Fruit fly (Drosophila melanogaster) whole organism, embryonic: ENCODE data around the gene sad.
A peak's percentile ranks its signal among the peaks of the same experiment; 100 is the strongest.

ENCODE experiments used
- Antp ChIP-seq: fragments of 200-800 bp; sonication (Bioruptor generic); optimal IDR thresholded peaks from 3 replicates; lab custom pipeline; 2016; ENCODE audit warnings: missing biosample characterization, missing genetic modification characterization
- Atf-2 ChIP-seq: fragments of 200-800 bp; sonication (Bioruptor generic); optimal IDR thresholded peaks from 2 replicates; lab custom pipeline; 2016; ENCODE audit warnings: missing biosample characterization, missing genetic modification characterization
- Bgb ChIP-seq: fragments of 200-800 bp; sonication (Bioruptor generic); IDR thresholded peaks from 2 replicates; pipeline ENCODE4 v1.3.6; 2022; ENCODE audit warnings: missing biosample characterization, missing genetic modification characterization; ENCODE audit not compliant: partially characterized antibody
- Bteb2 ChIP-seq: fragments of 200-800 bp; sonication (Bioruptor generic); optimal IDR thresholded peaks from 2 replicates; lab custom pipeline; 2016; ENCODE audit warnings: missing biosample characterization, missing genetic modification characterization
- CG10267 ChIP-seq: fragments of 200-800 bp; sonication (Bioruptor generic); optimal IDR thresholded peaks from 2 replicates; lab custom pipeline; 2018; ENCODE audit warnings: missing biosample characterization, mild to moderate bottlenecking, missing genetic modification characterization, moderate library complexity
- CG10565 ChIP-seq: fragments of 200-800 bp; sonication (Bioruptor generic); optimal IDR thresholded peaks from 3 replicates; lab custom pipeline; 2016; ENCODE audit warnings: missing biosample characterization, mild to moderate bottlenecking, missing genetic modification characterization
- CG11085 ChIP-seq: fragments of 200-800 bp; sonication (Bioruptor generic); IDR thresholded peaks from 2 replicates; pipeline ENCODE4 v1.3.6; 2022; ENCODE audit warnings: missing biosample characterization, missing genetic modification characterization
- CG11398 ChIP-seq: fragments of 200-800 bp; sonication (Bioruptor generic); optimal IDR thresholded peaks from 2 replicates; lab custom pipeline; 2016; ENCODE audit warnings: missing biosample characterization, missing genetic modification characterization
- CG11695 ChIP-seq: fragments of 200-800 bp; sonication (Bioruptor generic); IDR thresholded peaks from 3 replicates; pipeline ENCODE4 v1.3.6; 2022; ENCODE audit warnings: missing biosample characterization, missing genetic modification characterization
- CG11723 ChIP-seq: fragments of 200-800 bp; sonication (Bioruptor generic); optimal IDR thresholded peaks from 2 replicates; lab custom pipeline; 2017; ENCODE audit warnings: missing biosample characterization, mild to moderate bottlenecking, missing genetic modification characterization
- CG12104 ChIP-seq: fragments of 200-800 bp; sonication (Bioruptor generic); optimal IDR thresholded peaks from 3 replicates; lab custom pipeline; 2016; ENCODE audit warnings: missing biosample characterization, missing genetic modification characterization
- CG14050 ChIP-seq: fragments of 200-800 bp; sonication (Bioruptor generic); IDR thresholded peaks from 3 replicates; pipeline ENCODE4 v1.3.6; 2022; ENCODE audit warnings: missing biosample characterization, missing genetic modification characterization
- CG14441 ChIP-seq: fragments of 200-800 bp; sonication (Bioruptor generic); IDR thresholded peaks from 2 replicates; pipeline ENCODE4 v1.3.6; 2022; ENCODE audit warnings: missing biosample characterization, missing genetic modification characterization
- CG17186 ChIP-seq: fragments of 200-800 bp; sonication (Bioruptor generic); optimal IDR thresholded peaks from 3 replicates; lab custom pipeline; 2017; ENCODE audit warnings: missing biosample characterization, missing genetic modification reagents, missing genetic modification characterization
- CG17328 ChIP-seq: fragments of 200-800 bp; sonication (Bioruptor generic); IDR thresholded peaks from 2 replicates; pipeline ENCODE4 v1.3.6; 2022; ENCODE audit warnings: missing biosample characterization, missing genetic modification characterization
- CG17359 ChIP-seq: fragments of 200-800 bp; sonication (Bioruptor generic); optimal IDR thresholded peaks from 3 replicates; lab custom pipeline; 2018; ENCODE audit warnings: missing biosample characterization, mild to moderate bottlenecking, missing genetic modification characterization, moderate library complexity
- CG17612 ChIP-seq: fragments of 200-800 bp; sonication (Bioruptor generic); IDR thresholded peaks from 2 replicates; pipeline ENCODE4 v1.3.6; 2022; ENCODE audit warnings: missing biosample characterization, missing genetic modification characterization
- CG18599 ChIP-seq: fragments of 200-800 bp; sonication (Bioruptor generic); optimal IDR thresholded peaks from 3 replicates; lab custom pipeline; 2017; ENCODE audit warnings: missing biosample characterization, missing genetic modification characterization, mild to moderate bottlenecking, moderate library complexity, missing genetic modification reagents
- CG3065 ChIP-seq: fragments of 200-800 bp; sonication (Bioruptor generic); optimal IDR thresholded peaks from 2 replicates; lab custom pipeline; 2016; ENCODE audit warnings: missing biosample characterization, missing genetic modification characterization
- CG32767 ChIP-seq: fragments of 200-800 bp; sonication (Bioruptor generic); IDR thresholded peaks from 2 replicates; pipeline ENCODE4 v1.3.6; 2022; ENCODE audit warnings: missing biosample characterization, missing genetic modification characterization
- CG3407 ChIP-seq: fragments of 200-800 bp; sonication (Bioruptor generic); optimal IDR thresholded peaks from 2 replicates; lab custom pipeline; 2018; ENCODE audit warnings: missing biosample characterization, mild to moderate bottlenecking, missing genetic modification characterization
- CG3838 ChIP-seq: fragments of 200-800 bp; sonication (Bioruptor generic); optimal IDR thresholded peaks from 3 replicates; lab custom pipeline; 2016; ENCODE audit warnings: missing biosample characterization, missing genetic modification characterization
- CG4424 ChIP-seq: fragments of 200-800 bp; sonication (Bioruptor generic); optimal IDR thresholded peaks from 3 replicates; lab custom pipeline; 2016; ENCODE audit warnings: missing biosample characterization, missing genetic modification characterization
- CG4617 ChIP-seq: fragments of 200-800 bp; sonication (Bioruptor generic); optimal IDR thresholded peaks from 3 replicates; lab custom pipeline; 2016; ENCODE audit warnings: missing biosample characterization, missing genetic modification characterization, borderline replicate concordance
- CG6791 ChIP-seq: fragments of 200-800 bp; sonication (Bioruptor generic); IDR thresholded peaks from 3 replicates; pipeline ENCODE4 v1.3.6; 2022; ENCODE audit warnings: missing biosample characterization, missing genetic modification characterization; ENCODE audit not compliant: partially characterized antibody
- CG7556 ChIP-seq: fragments of 200-800 bp; sonication (Bioruptor generic); optimal IDR thresholded peaks from 2 replicates; lab custom pipeline; 2017; ENCODE audit warnings: missing biosample characterization, mild to moderate bottlenecking, missing genetic modification characterization
- CG7928 ChIP-seq: fragments of 200-800 bp; sonication (Bioruptor generic); optimal IDR thresholded peaks from 2 replicates; lab custom pipeline; 2017; ENCODE audit warnings: missing biosample characterization, mild to moderate bottlenecking, missing genetic modification characterization
- CkIIα-i1 ChIP-seq: fragments of 200-800 bp; sonication (Bioruptor generic); IDR thresholded peaks from 2 replicates; pipeline ENCODE4 v1.3.6; 2022; ENCODE audit warnings: missing biosample characterization, missing genetic modification characterization
- Dip2 ChIP-seq: fragments of 200-800 bp; sonication (Bioruptor generic); IDR thresholded peaks from 2 replicates; pipeline ENCODE4 v1.3.6; 2022; ENCODE audit warnings: missing biosample characterization, missing genetic modification characterization
- MTF-1 ChIP-seq: fragments of 200-800 bp; sonication (Bioruptor generic); optimal IDR thresholded peaks from 2 replicates; lab custom pipeline; 2018; ENCODE audit warnings: missing biosample characterization, mild to moderate bottlenecking, missing genetic modification characterization, borderline replicate concordance
- NC2β ChIP-seq: fragments of 200-800 bp; sonication (Bioruptor generic); optimal IDR thresholded peaks from 2 replicates; lab custom pipeline; 2016; ENCODE audit warnings: missing biosample characterization, missing genetic modification characterization
- Oaz ChIP-seq: fragments of 200-800 bp; sonication (Bioruptor generic); IDR thresholded peaks from 2 replicates; pipeline ENCODE4 v1.3.6; 2022; ENCODE audit warnings: missing biosample characterization, missing genetic modification characterization
- al ChIP-seq: fragments of 200-800 bp; sonication (Bioruptor generic); IDR thresholded peaks from 2 replicates; pipeline ENCODE4 v1.3.6; 2022; ENCODE audit warnings: missing biosample characterization, missing genetic modification characterization
- aop ChIP-seq: fragments of 200-800 bp; sonication (Bioruptor generic); IDR thresholded peaks from 2 replicates; pipeline ENCODE4 v1.3.6; 2022; ENCODE audit warnings: missing biosample characterization, missing genetic modification characterization
- ara ChIP-seq: fragments of 200-800 bp; sonication (Bioruptor generic); IDR thresholded peaks from 2 replicates; pipeline ENCODE4 v1.3.6; 2022; ENCODE audit warnings: missing biosample characterization, missing genetic modification characterization
- ase ChIP-seq: fragments of 200-800 bp; sonication (Bioruptor generic); IDR thresholded peaks from 3 replicates; pipeline ENCODE4 v1.3.6; 2022; ENCODE audit warnings: missing biosample characterization, missing genetic modification characterization
- cad ChIP-seq: fragments of >200 bp; optimal IDR thresholded peaks from 2 replicates; lab custom pipeline; 2017; ENCODE audit warnings: missing biosample characterization, missing genetic modification characterization
- dan ChIP-seq: fragments of 200-800 bp; sonication (Bioruptor generic); IDR thresholded peaks from 2 replicates; pipeline ENCODE4 v1.3.6; 2022; ENCODE audit warnings: missing biosample characterization, missing genetic modification characterization
- dati ChIP-seq: fragments of 200-800 bp; sonication (Bioruptor generic); IDR thresholded peaks from 2 replicates; pipeline ENCODE4 v1.3.6; 2022; ENCODE audit warnings: missing biosample characterization, missing genetic modification characterization
- eve ChIP-seq, 2 experiments: fragments of >200 bp; optimal IDR thresholded peaks; 2 replicates each; lab custom pipeline; 2017; ENCODE audit warnings: missing biosample characterization in 2 of 2, missing genetic modification characterization in 2 of 2
- fu2 ChIP-seq: fragments of 200-800 bp; sonication (Bioruptor generic); optimal IDR thresholded peaks from 2 replicates; lab custom pipeline; 2016; ENCODE audit warnings: missing biosample characterization, missing genetic modification characterization
- gem ChIP-seq: fragments of 200-800 bp; sonication (Bioruptor generic); optimal IDR thresholded peaks from 2 replicates; lab custom pipeline; 2019; ENCODE audit warnings: missing biosample characterization, mild to moderate bottlenecking, missing genetic modification characterization, moderate library complexity
- ken ChIP-seq: fragments of 200-800 bp; sonication (Bioruptor generic); IDR thresholded peaks from 3 replicates; pipeline ENCODE4 v1.3.6; 2022; ENCODE audit warnings: missing biosample characterization, missing genetic modification characterization
- mld ChIP-seq: fragments of 200-800 bp; sonication (Bioruptor generic); IDR thresholded peaks from 3 replicates; pipeline ENCODE4 v1.3.6; 2022; ENCODE audit warnings: missing biosample characterization, missing genetic modification characterization; ENCODE audit not compliant: partially characterized antibody
- pho ChIP-seq: fragments of 200-800 bp; sonication (Bioruptor generic); optimal IDR thresholded peaks from 2 replicates; lab custom pipeline; 2016; ENCODE audit warnings: missing biosample characterization, missing genetic modification characterization
- pros ChIP-seq: fragments of 200-800 bp; sonication (Bioruptor generic); optimal IDR thresholded peaks from 3 replicates; lab custom pipeline; 2019; ENCODE audit warnings: missing biosample characterization, mild to moderate bottlenecking, missing genetic modification characterization, moderate library complexity
- ranshi ChIP-seq: fragments of 200-800 bp; sonication (Bioruptor generic); IDR thresholded peaks from 2 replicates; pipeline ENCODE4 v1.3.6; 2022; ENCODE audit warnings: missing biosample characterization, missing genetic modification characterization
- scrt ChIP-seq: fragments of 200-800 bp; sonication (Bioruptor generic); optimal IDR thresholded peaks from 2 replicates; lab custom pipeline; 2018; ENCODE audit warnings: missing biosample characterization, mild to moderate bottlenecking, missing genetic modification characterization, moderate library complexity
- sens ChIP-seq: fragments of 200-800 bp; sonication (Bioruptor generic); peaks from one replicate; lab custom pipeline; 2016; ENCODE audit warnings: missing biosample characterization, missing genetic modification characterization
- sob ChIP-seq: fragments of 200-800 bp; sonication (Bioruptor generic); IDR thresholded peaks from 2 replicates; pipeline ENCODE4 v1.3.6; 2022; ENCODE audit warnings: missing biosample characterization, missing genetic modification characterization
- toy ChIP-seq: fragments of 200-800 bp; sonication (Bioruptor generic); IDR thresholded peaks from 2 replicates; pipeline ENCODE4 v1.3.6; 2022; ENCODE audit warnings: missing biosample characterization, missing genetic modification characterization
- twi ChIP-seq: fragments of 200-800 bp; optimal IDR thresholded peaks from 2 replicates; lab custom pipeline; 2019; ENCODE audit warnings: missing biosample characterization, mild to moderate bottlenecking, missing genetic modification characterization, moderate library complexity
- zfh2 ChIP-seq: fragments of 200-800 bp; sonication (Bioruptor generic); optimal IDR thresholded peaks from 2 replicates; lab custom pipeline; 2016; ENCODE audit warnings: missing biosample characterization, missing genetic modification characterization

Gene sad

DNA sequence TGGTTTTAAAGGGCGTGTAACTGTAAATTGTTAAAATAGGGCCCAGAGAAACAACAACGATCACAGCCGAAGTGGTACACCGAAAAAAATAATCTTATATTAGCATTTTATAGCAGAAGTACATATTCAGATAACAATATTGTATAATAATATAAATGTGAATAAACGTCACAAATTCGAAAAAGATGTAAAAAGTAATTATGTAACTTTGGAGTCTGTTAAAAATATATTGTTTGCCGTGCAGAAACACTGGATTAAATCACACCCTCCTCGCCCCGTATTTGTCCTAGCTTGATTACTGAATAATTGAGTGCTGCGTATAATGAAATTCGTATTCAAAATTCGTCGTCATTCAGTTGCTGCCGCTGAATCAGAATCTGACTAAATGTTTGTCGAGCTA lies 21.9 kb upstream of the sad start (continued):
- TF ChIP-seq CG11723 (no peak), Dip2 (GFP tag; lab: Robert Waterston, UW) (no peak), CG4617 (GFP tag; lab: Kevin White, UChicago) (no peak), CG10267 (tag; lab: Kevin White, UChicago) (peak; percentile 6), ranshi (GFP tag; lab: Robert Waterston, UW) (no peak), CG17612 (GFP tag; lab: Robert Waterston, UW) (no peak), pho (GFP tag; lab: Kevin White, UChicago) (no peak), Atf-2 (GFP tag; lab: Kevin White, UChicago) (no peak), mld (GFP tag; lab: Robert Waterston, UW) (no peak), NC2β (GFP tag; lab: Kevin White, UChicago) (no peak), zfh2 (GFP tag; lab: Kevin White, UChicago) (no peak), gem (tag; lab: Kevin White, UChicago) (peak; percentile 69), CG12104 (GFP tag; lab: Kevin White, UChicago) (no peak), CG14441 (GFP tag; lab: Robert Waterston, UW) (no peak), CG7928 (no peak), cad (GFP tag; lab: Kevin White, UChicago) (no peak), CG3407 (GFP tag; lab: Kevin White, UChicago) (no peak), aop (GFP tag; lab: Robert Waterston, UW) (no peak), sob (GFP tag; lab: Robert Waterston, UW) (peak; percentile 29; the same call in 1 of the 2 replicates), Bgb (GFP tag; lab: Robert Waterston, UW) (no peak), CG11085 (GFP tag; lab: Robert Waterston, UW) (no peak), ase (GFP tag; lab: Robert Waterston, UW) (no peak), CG3838 (GFP tag; lab: Kevin White, UChicago) (no peak), twi (tag; lab: Kevin White, UChicago) (no peak), MTF-1 (GFP tag; lab: Kevin White, UChicago) (no peak), toy (GFP tag; lab: Robert Waterston, UW) (no peak), CG17328 (GFP tag; lab: Robert Waterston, UW) (no peak), CG17359 (tag; lab: Kevin White, UChicago) (peak; percentile 44), Oaz (GFP tag; lab: Robert Waterston, UW) (no peak), CG32767 (no peak), CG4424 (peak; percentile 24), ken (GFP tag; lab: Robert Waterston, UW) (no peak), scrt (GFP tag; lab: Kevin White, UChicago) (no peak), CkIIα-i1 (GFP tag; lab: Robert Waterston, UW) (no peak), CG18599 (GFP tag; lab: Kevin White, UChicago) (peak; percentile 47), dan (GFP tag; lab: Robert Waterston, UW) (no peak), eve (GFP tag; optimal IDR thresholded peaks at IDR 0.05; lab: Kevin White, UChicago) (no peak), ara (no peak), CG17186 (GFP tag; lab: Kevin White, UChicago) (no peak), CG11695 (GFP tag; lab: Robert Waterston, UW) (peak; percentile 36; the same call in 1 of the 3 replicates), dati (GFP tag; lab: Robert Waterston, UW) (no peak), CG7556 (GFP tag; lab: Kevin White, UChicago) (peak; percentile 36), CG11398 (GFP tag; lab: Kevin White, UChicago) (no peak), fu2 (GFP tag; lab: Kevin White, UChicago) (no peak), CG10565 (GFP tag; lab: Kevin White, UChicago) (no peak), CG14050 (GFP tag; lab: Robert Waterston, UW) (no peak), al (0 out of 2 replicates have a peak, but pooled peaks have one; percentile 18), Antp (GFP tag; lab: Kevin White, UChicago) (no peak), CG3065 (GFP tag; lab: Kevin White, UChicago) (no peak), sens (GFP tag; lab: Kevin White, UChicago) (peak; percentile 42), Bteb2 (GFP tag; lab: Kevin White, UChicago) (no peak), pros (GFP tag; lab: Kevin White, UChicago) (no peak), CG6791 (no peak)
